Fruit fly (Drosophila melanogaster) whole organism, embryonic: Measurements from ENCODE around the gene Rab9.

Source experiments
- Atf-2 ChIP-seq: fragments of 200-800 bp; sonication (Bioruptor generic); optimal IDR thresholded peaks from 2 replicates; lab custom pipeline; 2016; ENCODE audit warnings: missing biosample characterization, missing genetic modification characterization
- BtbVII ChIP-seq: fragments of 200-800 bp; sonication (Bioruptor generic); optimal IDR thresholded peaks from 3 replicates; lab custom pipeline; 2017; ENCODE audit warnings: missing biosample characterization, mild to moderate bottlenecking, missing genetic modification characterization
- CG10267 ChIP-seq: fragments of 200-800 bp; sonication (Bioruptor generic); optimal IDR thresholded peaks from 2 replicates; lab custom pipeline; 2018; ENCODE audit warnings: missing biosample characterization, mild to moderate bottlenecking, missing genetic modification characterization, moderate library complexity
- CG11696 ChIP-seq: fragments of 200-800 bp; sonication (Bioruptor generic); IDR thresholded peaks from 2 replicates; pipeline ENCODE4 v1.3.6; 2022; ENCODE audit warnings: missing biosample characterization, missing genetic modification characterization
- CG12071 ChIP-seq: fragments of 200-800 bp; sonication (Bioruptor generic); optimal IDR thresholded peaks from 3 replicates; lab custom pipeline; 2018; ENCODE audit warnings: missing biosample characterization, mild to moderate bottlenecking, missing genetic modification characterization
- CG12769 ChIP-seq: fragments of 200-800 bp; sonication (Bioruptor generic); optimal IDR thresholded peaks from 2 replicates; lab custom pipeline; 2019; ENCODE audit warnings: missing biosample characterization, mild to moderate bottlenecking, missing genetic modification characterization, moderate library complexity
- CG13624 ChIP-seq: fragments of 200-800 bp; sonication (Bioruptor generic); optimal IDR thresholded peaks from 2 replicates; lab custom pipeline; 2016; ENCODE audit warnings: missing biosample characterization, missing genetic modification characterization
- CG14014 ChIP-seq: fragments of 200-800 bp; sonication (Bioruptor generic); IDR thresholded peaks from 2 replicates; pipeline ENCODE4 v1.3.6; 2022; ENCODE audit warnings: missing biosample characterization, missing genetic modification characterization
- CG14667 ChIP-seq: fragments of 200-800 bp; sonication (Bioruptor generic); IDR thresholded peaks from 2 replicates; pipeline ENCODE4 v1.3.6; 2022; ENCODE audit warnings: missing biosample characterization, missing genetic modification characterization
- CG1603 ChIP-seq: fragments of 200-800 bp; sonication (Bioruptor generic); optimal IDR thresholded peaks from 2 replicates; lab custom pipeline; 2019; ENCODE audit warnings: missing biosample characterization, mild to moderate bottlenecking, missing genetic modification characterization, moderate library complexity
- CG16813 ChIP-seq: fragments of 200-800 bp; sonication (Bioruptor generic); IDR thresholded peaks from 3 replicates; pipeline ENCODE4 v1.3.6; 2022; ENCODE audit warnings: missing biosample characterization, missing genetic modification characterization; ENCODE audit not compliant: partially characterized antibody
- CG2712 ChIP-seq: fragments of 200-800 bp; optimal IDR thresholded peaks from 3 replicates; lab custom pipeline; 2019; ENCODE audit warnings: missing biosample characterization, mild to moderate bottlenecking, missing genetic modification characterization, moderate library complexity
- CG31365 ChIP-seq: fragments of 200-800 bp; sonication (Bioruptor generic); optimal IDR thresholded peaks from 2 replicates; lab custom pipeline; 2018; ENCODE audit warnings: missing biosample characterization, mild to moderate bottlenecking, missing genetic modification characterization
- CG3407 ChIP-seq: fragments of 200-800 bp; sonication (Bioruptor generic); optimal IDR thresholded peaks from 2 replicates; lab custom pipeline; 2018; ENCODE audit warnings: missing biosample characterization, mild to moderate bottlenecking, missing genetic modification characterization
- CG6791 ChIP-seq: fragments of 200-800 bp; sonication (Bioruptor generic); IDR thresholded peaks from 3 replicates; pipeline ENCODE4 v1.3.6; 2022; ENCODE audit warnings: missing biosample characterization, missing genetic modification characterization; ENCODE audit not compliant: partially characterized antibody
- CG7745 ChIP-seq: fragments of 200-800 bp; sonication (Bioruptor generic); optimal IDR thresholded peaks from 2 replicates; lab custom pipeline; 2018; ENCODE audit warnings: missing biosample characterization, mild to moderate bottlenecking, missing genetic modification characterization, moderate library complexity
- Dad ChIP-seq: fragments of 200-800 bp; sonication (Bioruptor generic); optimal IDR thresholded peaks from 3 replicates; lab custom pipeline; 2016; ENCODE audit warnings: missing biosample characterization, missing genetic modification characterization
- Drgx ChIP-seq: fragments of 200-800 bp; sonication (Bioruptor generic); IDR thresholded peaks from 2 replicates; pipeline ENCODE4 v1.3.6; 2022; ENCODE audit warnings: missing biosample characterization, missing genetic modification characterization
- Ets97D ChIP-seq: fragments of 200-800 bp; sonication (Bioruptor generic); optimal IDR thresholded peaks from 3 replicates; lab custom pipeline; 2016; ENCODE audit warnings: missing biosample characterization, missing genetic modification characterization
- Fer1 ChIP-seq: fragments of 200-800 bp; sonication (Bioruptor generic); optimal IDR thresholded peaks from 2 replicates; lab custom pipeline; 2017; ENCODE audit warnings: missing biosample characterization, mild to moderate bottlenecking, missing genetic modification characterization
- Gug ChIP-seq: fragments of 200-800 bp; sonication (Bioruptor generic); IDR thresholded peaks from 4 replicates; pipeline ENCODE4 v1.3.6; 2022; ENCODE audit warnings: missing biosample characterization, missing genetic modification characterization
- HHEX ChIP-seq: fragments of 200-800 bp; sonication (Bioruptor generic); optimal IDR thresholded peaks from 3 replicates; lab custom pipeline; 2017; ENCODE audit warnings: missing biosample characterization, mild to moderate bottlenecking, missing genetic modification characterization, missing genetic modification reagents
- Mad ChIP-seq: fragments of 200-800 bp; sonication (Bioruptor generic); optimal IDR thresholded peaks from 2 replicates; lab custom pipeline; 2016; ENCODE audit warnings: missing biosample characterization, missing genetic modification characterization
- Med ChIP-seq: fragments of 200-800 bp; sonication (Bioruptor generic); peaks from one replicate; lab custom pipeline; 2016; ENCODE audit warnings: missing biosample characterization, missing genetic modification characterization, mild to moderate bottlenecking, inconsistent platforms, moderate library complexity
- Nf-YA ChIP-seq: fragments of 200-800 bp; sonication (Bioruptor generic); IDR thresholded peaks from 2 replicates; pipeline ENCODE4 v1.3.6; 2022; ENCODE audit warnings: missing biosample characterization, missing genetic modification characterization
- Rx ChIP-seq: fragments of 200-800 bp; sonication (Bioruptor generic); IDR thresholded peaks from 2 replicates; pipeline ENCODE4 v1.3.6; 2022; ENCODE audit warnings: missing biosample characterization, missing genetic modification characterization
- Side ChIP-seq: fragments of 200-800 bp; sonication (Bioruptor generic); optimal IDR thresholded peaks from 2 replicates; lab custom pipeline; 2016; ENCODE audit warnings: missing biosample characterization, missing genetic modification characterization
- Trl ChIP-seq, 3 experiments: fragments of >200 bp in 2 of 3; fragments of 200-800 bp in 1 of 3; sonication (Bioruptor generic) in 1 of 3; optimal IDR thresholded peaks; 2 replicates in 1 of 3; 3 replicates in 2 of 3; lab custom pipeline; 2016 to 2017; ENCODE audit warnings: missing biosample characterization in 1 of 3, missing genetic modification characterization in 1 of 3
- YL-1 ChIP-seq: fragments of 200-800 bp; sonication (Bioruptor generic); optimal IDR thresholded peaks from 3 replicates; lab custom pipeline; 2017; ENCODE audit warnings: missing biosample characterization, mild to moderate bottlenecking, missing genetic modification characterization
- abd-A ChIP-seq: fragments of 200-800 bp; sonication (Bioruptor generic); optimal IDR thresholded peaks from 3 replicates; lab custom pipeline; 2019; ENCODE audit warnings: missing biosample characterization, mild to moderate bottlenecking, missing genetic modification characterization, moderate library complexity
- amos ChIP-seq: fragments of 200-800 bp; sonication (Bioruptor generic); IDR thresholded peaks from 2 replicates; pipeline ENCODE4 v1.3.6; 2022; ENCODE audit warnings: missing biosample characterization, missing genetic modification characterization; ENCODE audit not compliant: partially characterized antibody
- ato ChIP-seq: fragments of 200-800 bp; sonication (Bioruptor generic); IDR thresholded peaks from 2 replicates; pipeline ENCODE4 v1.3.6; 2022; ENCODE audit warnings: missing biosample characterization, missing genetic modification characterization; ENCODE audit not compliant: partially characterized antibody
- fd3F ChIP-seq: fragments of 200-800 bp; sonication (Bioruptor generic); optimal IDR thresholded peaks from 2 replicates; lab custom pipeline; 2018; ENCODE audit warnings: missing biosample characterization, mild to moderate bottlenecking, missing genetic modification characterization, moderate library complexity
- fru ChIP-seq: fragments of >200 bp; optimal IDR thresholded peaks from 2 replicates; lab custom pipeline; 2017
- gsb-n ChIP-seq: fragments of 200-800 bp; sonication (Bioruptor generic); optimal IDR thresholded peaks from 3 replicates; lab custom pipeline; 2018; ENCODE audit warnings: missing biosample characterization, mild to moderate bottlenecking, missing genetic modification characterization
- hbn ChIP-seq: fragments of 200-800 bp; sonication (Bioruptor generic); IDR thresholded peaks from 2 replicates; pipeline ENCODE4 v1.3.6; 2022; ENCODE audit warnings: missing biosample characterization, missing genetic modification characterization; ENCODE audit not compliant: partially characterized antibody
- kay ChIP-seq: fragments of 200-800 bp; sonication (Bioruptor generic); optimal IDR thresholded peaks from 2 replicates; lab custom pipeline; 2016; ENCODE audit warnings: missing biosample characterization, missing genetic modification characterization
- lola ChIP-seq, 3 experiments: fragments of >200 bp in 2 of 3; fragments of 200-800 bp in 1 of 3; sonication (Bioruptor generic) in 1 of 3; optimal IDR thresholded peaks; 2 replicates each; lab custom pipeline; 2017 to 2019; ENCODE audit warnings: missing biosample characterization in 3 of 3, missing genetic modification characterization in 3 of 3, mild to moderate bottlenecking in 1 of 3, moderate library complexity in 1 of 3
- mirr ChIP-seq: fragments of 200-800 bp; sonication (Bioruptor generic); optimal IDR thresholded peaks from 3 replicates; lab custom pipeline; 2018; ENCODE audit warnings: missing biosample characterization, mild to moderate bottlenecking, missing genetic modification characterization
- nerfin-1 ChIP-seq: fragments of 200-800 bp; sonication (Bioruptor generic); optimal IDR thresholded peaks from 3 replicates; lab custom pipeline; 2019; ENCODE audit warnings: missing biosample characterization, mild to moderate bottlenecking, missing genetic modification characterization, moderate library complexity
- org-1 ChIP-seq: fragments of 200-800 bp; sonication (Bioruptor generic); optimal IDR thresholded peaks from 2 replicates; lab custom pipeline; 2017; ENCODE audit warnings: missing biosample characterization, missing genetic modification characterization
- otp ChIP-seq: fragments of 200-800 bp; sonication (Bioruptor generic); IDR thresholded peaks from 3 replicates; pipeline ENCODE4, ENCODE4 v1.3.6; 2022; ENCODE audit warnings: missing biosample characterization, missing genetic modification characterization
- pnt ChIP-seq: fragments of 200-800 bp; sonication (Bioruptor generic); optimal IDR thresholded peaks from 3 replicates; lab custom pipeline; 2016; ENCODE audit warnings: missing biosample characterization, missing genetic modification characterization
- pros ChIP-seq: fragments of 200-800 bp; sonication (Bioruptor generic); optimal IDR thresholded peaks from 3 replicates; lab custom pipeline; 2019; ENCODE audit warnings: missing biosample characterization, mild to moderate bottlenecking, missing genetic modification characterization, moderate library complexity
- tna ChIP-seq: fragments of 200-800 bp; sonication (Bioruptor generic); IDR thresholded peaks from 2 replicates; pipeline ENCODE4 v1.3.6; 2022; ENCODE audit warnings: missing biosample characterization, missing genetic modification characterization; ENCODE audit not compliant: partially characterized antibody
- twi ChIP-seq: fragments of 200-800 bp; optimal IDR thresholded peaks from 2 replicates; lab custom pipeline; 2019; ENCODE audit warnings: missing biosample characterization, mild to moderate bottlenecking, missing genetic modification characterization, moderate library complexity
- zfh1 ChIP-seq: fragments of 200-800 bp; sonication (Bioruptor generic); IDR thresholded peaks from 3 replicates; pipeline ENCODE4 v1.3.6; 2022; ENCODE audit warnings: missing biosample characterization, missing genetic modification characterization

Gene Rab9

DNA sequence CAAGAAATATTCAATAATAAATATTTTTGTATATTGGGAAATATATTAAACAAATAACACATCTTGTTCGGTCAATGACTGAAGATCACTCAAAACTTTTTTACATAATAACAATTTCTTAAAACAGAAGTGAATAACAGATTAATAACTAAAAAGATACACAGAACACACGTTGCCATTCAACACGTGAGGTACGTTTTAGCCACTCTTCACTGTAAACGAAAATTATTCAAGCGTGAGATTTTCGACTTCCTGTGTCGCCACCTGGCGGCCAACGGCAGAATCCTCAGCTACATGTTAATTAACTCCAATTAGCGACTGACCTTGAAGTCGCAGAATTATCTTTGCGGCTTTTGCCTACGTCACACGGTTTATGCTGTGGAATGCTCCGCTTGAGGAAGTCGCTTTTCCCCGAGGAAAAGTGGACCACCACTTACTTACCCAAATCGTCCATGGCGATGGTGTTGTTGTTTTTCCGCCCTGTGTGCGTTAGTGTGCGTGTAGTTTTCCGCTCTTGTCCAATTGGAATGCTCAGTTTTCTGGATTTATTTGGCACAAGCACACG is 6.5 kb upstream of the Rab9 start (continued):
- peak; percentile 55 for TF ChIP-seq Side (GFP tag; lab: Kevin White, UChicago)
- no peak for TF ChIP-seq Ets97D (GFP tag; lab: Kevin White, UChicago)
- peak; percentile 15 for TF ChIP-seq Dad (GFP tag; lab: Kevin White, UChicago)
- peak; percentile 55 for TF ChIP-seq pnt (GFP tag; lab: Kevin White, UChicago)
- peak; percentile 39 for TF ChIP-seq CG14667
- peak; percentile 64 for TF ChIP-seq CG13624 (GFP tag; lab: Kevin White, UChicago)
- TF ChIP-seq CG11696 (GFP tag; lab: Robert Waterston, UW): peak; percentile 46; the same call in 1 of the 2 replicates
- peak; percentile 95 for TF ChIP-seq CG7745 (tag; lab: Kevin White, UChicago)
- TF ChIP-seq hbn (GFP tag; lab: Robert Waterston, UW): no peak
- TF ChIP-seq CG2712 (tag; lab: Kevin White, UChicago): peak; percentile 82
- TF ChIP-seq CG16813 (GFP tag; lab: Robert Waterston, UW): no peak
- TF ChIP-seq zfh1 (GFP tag; lab: Robert Waterston, UW): peak; percentile 82
- peak in 1 of 3 experiments; percentile 62 for TF ChIP-seq lola (GFP tag; optimal IDR thresholded peaks at IDR 0.05; lab: Kevin White, UChicago)
- TF ChIP-seq CG12769 (tag; lab: Kevin White, UChicago): peak; percentile 64
- peak; percentile 74 for TF ChIP-seq CG14014 (GFP tag; lab: Robert Waterston, UW)
- TF ChIP-seq Gug (GFP tag; lab: Robert Waterston, UW): peak; percentile 76
- TF ChIP-seq, all 482 proteins: peak for 340

DNA sequence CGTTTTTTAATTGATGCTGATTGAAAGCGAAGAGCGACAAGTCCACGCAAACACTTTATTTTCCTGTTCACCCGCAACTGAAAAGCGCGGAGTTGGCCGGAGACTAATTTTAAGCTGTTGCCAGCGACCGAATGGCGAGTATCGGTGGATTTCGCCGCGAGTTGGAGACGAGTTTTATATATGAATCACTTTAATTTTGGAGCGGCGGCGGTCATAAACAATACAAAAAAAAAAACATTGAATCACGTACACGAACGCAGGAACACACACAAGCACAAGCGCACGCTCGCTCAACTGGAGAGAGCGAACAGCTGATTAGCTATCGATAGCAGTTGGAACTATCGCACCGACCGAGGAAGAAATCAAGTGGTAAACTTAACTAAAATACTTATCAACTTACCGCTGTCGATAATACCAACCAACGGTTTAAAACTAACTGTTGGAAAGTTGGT is 6.0 kb upstream of the Rab9 start, which contains the start of gene Pax:
Gene Pax, minus strand, starts transcription at position 267 of the 452 bp plus-strand sequence.
- TF ChIP-seq org-1: no peak
- peak; percentile 61 for TF ChIP-seq Med (GFP tag; lab: Kevin White, UChicago)
- TF ChIP-seq CG10267 (tag; lab: Kevin White, UChicago): peak; percentile 1
- peak; percentile 66 to 77 for TF ChIP-seq Trl (optimal IDR thresholded peaks at IDR 0.05; lab: Kevin White, UChicago)
- TF ChIP-seq Trl (GFP tag; optimal IDR thresholded peaks at IDR 0.05; lab: Kevin White, UChicago): no peak
- TF ChIP-seq mirr (GFP tag; lab: Kevin White, UChicago): no peak
- no peak for TF ChIP-seq lola (GFP tag; optimal IDR thresholded peaks at IDR 0.05; lab: Kevin White, UChicago)
- peak; percentile 75 for TF ChIP-seq CG31365 (tag; lab: Kevin White, UChicago)
- TF ChIP-seq CG1603: peak; percentile 67
- no peak for TF ChIP-seq CG2712 (tag; lab: Kevin White, UChicago)
- no peak for TF ChIP-seq Atf-2 (GFP tag; lab: Kevin White, UChicago)
- no peak for TF ChIP-seq Nf-YA (GFP tag; lab: Robert Waterston, UW)
- TF ChIP-seq otp (GFP tag; lab: Robert Waterston, UW): no peak
- no peak for TF ChIP-seq BtbVII (GFP tag; lab: Kevin White, UChicago)
- peak; percentile 47 for TF ChIP-seq Drgx (GFP tag; lab: Robert Waterston, UW)
- TF ChIP-seq fru (lab: Kevin White, UChicago): no peak
- TF ChIP-seq amos: peak; percentile 94; the same call in 1 of the 2 replicates
- peak; percentile 84 for TF ChIP-seq abd-A
- no peak for TF ChIP-seq gsb-n (tag; lab: Kevin White, UChicago)
- peak; percentile 25 for TF ChIP-seq YL-1 (GFP tag; lab: Kevin White, UChicago)
- no peak for TF ChIP-seq Mad (GFP tag; lab: Kevin White, UChicago)
- peak; percentile 88 for TF ChIP-seq tna (GFP tag; lab: Robert Waterston, UW)
- no peak for TF ChIP-seq Fer1 (GFP tag; lab: Kevin White, UChicago)
- TF ChIP-seq fd3F (GFP tag; lab: Kevin White, UChicago): no peak
- TF ChIP-seq CG13624 (GFP tag; lab: Kevin White, UChicago): no peak
- TF ChIP-seq CG6791: peak; percentile 95
- TF ChIP-seq CG3407 (GFP tag; lab: Kevin White, UChicago): no peak
- no peak for TF ChIP-seq HHEX
- no peak for TF ChIP-seq Rx
- no peak for TF ChIP-seq CG12071
- peak; percentile 92 for TF ChIP-seq ato
- no peak for TF ChIP-seq twi
- TF ChIP-seq kay (GFP tag; lab: Kevin White, UChicago): peak; percentile 55
- peak; percentile 19 for TF ChIP-seq pros (GFP tag; lab: Kevin White, UChicago)
- TF ChIP-seq nerfin-1: peak; percentile 11
